Fruit fly (Drosophila melanogaster) whole organism, prepupa: ENCODE measurements around the gene fws.

Source experiments
- Blimp-1 ChIP-seq: fragments of 200-800 bp; sonication (Bioruptor generic); optimal IDR thresholded peaks from 3 replicates; lab custom pipeline; 2017; ENCODE audit warnings: missing biosample characterization, missing genetic modification characterization, mild to moderate bottlenecking, moderate library complexity, missing genetic modification reagents
- CG11294 ChIP-seq: fragments of 200-800 bp; sonication (Bioruptor generic); IDR thresholded peaks from 2 replicates; pipeline ENCODE4 v1.3.6; 2022; ENCODE audit warnings: missing biosample characterization, missing genetic modification characterization
- CG11902 ChIP-seq: fragments of 200-800 bp; sonication (Bioruptor generic); optimal IDR thresholded peaks from 3 replicates; lab custom pipeline; 2016; ENCODE audit warnings: missing biosample characterization, missing genetic modification characterization
- CG15336 ChIP-seq: fragments of 200-800 bp; sonication (Bioruptor generic); IDR thresholded peaks from 2 replicates; pipeline ENCODE4 v1.3.6; 2022; ENCODE audit warnings: missing biosample characterization, missing genetic modification characterization
- CG16779 ChIP-seq: fragments of 200-800 bp; sonication (Bioruptor generic); optimal IDR thresholded peaks from 3 replicates; lab custom pipeline; 2017; ENCODE audit warnings: missing biosample characterization, mild to moderate bottlenecking, missing genetic modification characterization
- CG32006 ChIP-seq: fragments of 200-800 bp; sonication (Bioruptor generic); optimal IDR thresholded peaks from 3 replicates; lab custom pipeline; 2017; ENCODE audit warnings: missing biosample characterization, mild to moderate bottlenecking, missing genetic modification characterization
- CG34406 ChIP-seq: fragments of 200-800 bp; sonication (Bioruptor generic); optimal IDR thresholded peaks from 3 replicates; lab custom pipeline; 2016; ENCODE audit warnings: missing biosample characterization, missing genetic modification characterization
- CG3919 ChIP-seq: fragments of 200-800 bp; sonication (Bioruptor generic); optimal IDR thresholded peaks from 3 replicates; lab custom pipeline; 2016; ENCODE audit warnings: missing biosample characterization, missing genetic modification characterization
- CG4318 ChIP-seq: fragments of 200-800 bp; sonication (Bioruptor generic); optimal IDR thresholded peaks from 3 replicates; lab custom pipeline; 2017; ENCODE audit warnings: missing biosample characterization, mild to moderate bottlenecking, missing genetic modification characterization
- CG6163 ChIP-seq: fragments of 200-800 bp; sonication (Bioruptor generic); IDR thresholded peaks from 3 replicates; pipeline ENCODE4 v1.3.6; 2022; ENCODE audit warnings: missing biosample characterization, missing genetic modification characterization
- CG6276 ChIP-seq: fragments of 200-800 bp; sonication (Bioruptor generic); optimal IDR thresholded peaks from 2 replicates; lab custom pipeline; 2017; ENCODE audit warnings: missing biosample characterization, mild to moderate bottlenecking, missing genetic modification characterization
- CG6792 ChIP-seq: fragments of 200-800 bp; sonication (Bioruptor generic); optimal IDR thresholded peaks from 3 replicates; lab custom pipeline; 2016; ENCODE audit warnings: missing biosample characterization, missing genetic modification characterization
- CG6808 ChIP-seq: fragments of 200-800 bp; sonication (Bioruptor generic); optimal IDR thresholded peaks from 3 replicates; lab custom pipeline; 2017; ENCODE audit warnings: missing biosample characterization, missing genetic modification characterization, mild to moderate bottlenecking, moderate library complexity, missing genetic modification reagents
- CG7368 ChIP-seq: fragments of 200-800 bp; sonication (Bioruptor generic); optimal IDR thresholded peaks from 3 replicates; lab custom pipeline; 2016; ENCODE audit warnings: missing biosample characterization, missing genetic modification characterization
- CG8119 ChIP-seq: fragments of 200-800 bp; sonication (Bioruptor generic); IDR thresholded peaks from 3 replicates; pipeline ENCODE4 v1.3.6; 2022; ENCODE audit warnings: missing biosample characterization, missing genetic modification characterization
- CG8632 ChIP-seq: fragments of 200-800 bp; sonication (Bioruptor generic); optimal IDR thresholded peaks from 3 replicates; lab custom pipeline; 2016; ENCODE audit warnings: missing biosample characterization, missing genetic modification characterization
- CG9139 ChIP-seq: fragments of 200-800 bp; sonication (Bioruptor generic); optimal IDR thresholded peaks from 3 replicates; lab custom pipeline; 2017; ENCODE audit warnings: missing biosample characterization, mild to moderate bottlenecking, missing genetic modification characterization
- Eip75B ChIP-seq: fragments of 200-800 bp; sonication (Bioruptor generic); optimal IDR thresholded peaks from 3 replicates; lab custom pipeline; 2016; ENCODE audit warnings: missing biosample characterization, missing genetic modification characterization
- Eip78C ChIP-seq: fragments of 200-800 bp; sonication (Bioruptor generic); peaks from one replicate; lab custom pipeline; 2016; ENCODE audit warnings: missing biosample characterization, missing genetic modification characterization
- Eip93F ChIP-seq: fragments of 200-800 bp; sonication (Bioruptor generic); optimal IDR thresholded peaks from 2 replicates; lab custom pipeline; 2016; ENCODE audit warnings: missing biosample characterization, mild to moderate bottlenecking, missing genetic modification characterization
- Ets21C ChIP-seq: fragments of 200-800 bp; sonication (Bioruptor generic); optimal IDR thresholded peaks from 3 replicates; lab custom pipeline; 2016; ENCODE audit warnings: missing biosample characterization, missing genetic modification characterization
- Ets96B ChIP-seq: fragments of 200-800 bp; optimal IDR thresholded peaks from 2 replicates; lab custom pipeline; 2019; ENCODE audit warnings: missing biosample characterization, mild to moderate bottlenecking, missing genetic modification characterization, moderate library complexity
- Gug ChIP-seq: fragments of 200-800 bp; sonication (Bioruptor generic); IDR thresholded peaks from 2 replicates; pipeline ENCODE4 v1.3.6; 2022; ENCODE audit warnings: missing biosample characterization, missing genetic modification characterization
- Hr38 ChIP-seq: sonication (Bioruptor generic); optimal IDR thresholded peaks from 2 replicates; lab custom pipeline; 2016; ENCODE audit warnings: missing biosample characterization, missing genetic modification characterization
- Hr4 ChIP-seq: fragments of 200-800 bp; sonication (Bioruptor generic); optimal IDR thresholded peaks from 3 replicates; lab custom pipeline; 2016; ENCODE audit warnings: missing biosample characterization, missing genetic modification characterization
- Met ChIP-seq: fragments of 200-800 bp; sonication (Bioruptor generic); optimal IDR thresholded peaks from 3 replicates; lab custom pipeline; 2016; ENCODE audit warnings: missing biosample characterization, missing genetic modification characterization
- OdsH ChIP-seq: fragments of 200-800 bp; sonication (Bioruptor generic); optimal IDR thresholded peaks from 3 replicates; lab custom pipeline; 2016; ENCODE audit warnings: missing biosample characterization, missing genetic modification characterization
- Smox ChIP-seq: fragments of 200-800 bp; sonication (Bioruptor generic); optimal IDR thresholded peaks from 3 replicates; lab custom pipeline; 2016; ENCODE audit warnings: missing biosample characterization, missing genetic modification characterization
- Sox15 ChIP-seq: fragments of 200-800 bp; sonication (Bioruptor generic); optimal IDR thresholded peaks from 3 replicates; lab custom pipeline; 2016; ENCODE audit warnings: missing biosample characterization, missing genetic modification characterization
- acj6 ChIP-seq: fragments of 200-800 bp; sonication (Bioruptor generic); optimal IDR thresholded peaks from 3 replicates; lab custom pipeline; 2016; ENCODE audit warnings: missing biosample characterization, missing genetic modification characterization
- eg ChIP-seq: fragments of 200-800 bp; sonication (Bioruptor generic); IDR thresholded peaks from 3 replicates; pipeline ENCODE4 v1.3.6; 2022; ENCODE audit warnings: missing biosample characterization, missing genetic modification characterization
- esn ChIP-seq: fragments of 200-800 bp; sonication (Bioruptor generic); optimal IDR thresholded peaks from 2 replicates; lab custom pipeline; 2016; ENCODE audit warnings: missing biosample characterization, mild to moderate bottlenecking, missing genetic modification characterization, moderate library complexity
- fd59A ChIP-seq: fragments of 200-800 bp; sonication (Bioruptor generic); optimal IDR thresholded peaks from 2 replicates; lab custom pipeline; 2017; ENCODE audit warnings: missing biosample characterization, mild to moderate bottlenecking, missing genetic modification characterization, missing genetic modification reagents
- fd85E ChIP-seq: fragments of 200-800 bp; sonication (Bioruptor generic); optimal IDR thresholded peaks from 3 replicates; lab custom pipeline; 2016; ENCODE audit warnings: missing biosample characterization, missing genetic modification characterization
- fkh ChIP-seq: fragments of 200-800 bp; sonication (Bioruptor generic); optimal IDR thresholded peaks from 3 replicates; lab custom pipeline; 2017; ENCODE audit warnings: missing biosample characterization, mild to moderate bottlenecking, missing genetic modification characterization, moderate library complexity
- lz ChIP-seq: fragments of 200-800 bp; sonication (Bioruptor generic); optimal IDR thresholded peaks from 3 replicates; lab custom pipeline; 2016; ENCODE audit warnings: missing biosample characterization, missing genetic modification characterization
- net ChIP-seq: fragments of 200-800 bp; sonication (Bioruptor generic); optimal IDR thresholded peaks from 3 replicates; lab custom pipeline; 2016; ENCODE audit warnings: missing biosample characterization, missing genetic modification characterization
- pdm3 ChIP-seq: fragments of 200-800 bp; sonication (Bioruptor generic); optimal IDR thresholded peaks from 3 replicates; lab custom pipeline; 2016; ENCODE audit warnings: missing biosample characterization, missing genetic modification characterization
- svp ChIP-seq: fragments of 200-800 bp; sonication (Bioruptor generic); peaks from one replicate; lab custom pipeline; 2016; ENCODE audit warnings: missing biosample characterization, missing genetic modification characterization
- vri ChIP-seq: fragments of 200-800 bp; sonication (Bioruptor generic); optimal IDR thresholded peaks from 3 replicates; lab custom pipeline; 2016; ENCODE audit warnings: missing biosample characterization, mild to moderate bottlenecking, missing genetic modification characterization

Gene fws

dm6 chr2L:17449608-17450504 lies 31.0 kb downstream of the fws start, which contains the start of gene dl (continued):
- no peak for TF ChIP-seq fd59A (GFP tag; lab: Kevin White, UChicago)
- TF ChIP-seq Gug, result no peak
- no peak for TF ChIP-seq CG16779 (tag; lab: Kevin White, UChicago)
- peak; percentile 45 for TF ChIP-seq Eip75B (GFP tag; lab: Kevin White, UChicago)
- peak; percentile 20 for TF ChIP-seq Sox15 (GFP tag; lab: Kevin White, UChicago)
- peak; percentile 65 for TF ChIP-seq net (GFP tag; lab: Kevin White, UChicago)
- peak; percentile 67; the same call in 2 of the 3 replicates for TF ChIP-seq eg
- peak; percentile 12 for TF ChIP-seq CG7368 (GFP tag; lab: Kevin White, UChicago)
- peak; percentile 43 for TF ChIP-seq CG3919 (GFP tag; lab: Kevin White, UChicago)
- peak; percentile 9 for TF ChIP-seq Blimp-1
- TF ChIP-seq Ets96B (tag; lab: Kevin White, UChicago), result peak; percentile 36
- TF ChIP-seq vri (GFP tag; lab: Kevin White, UChicago), result peak; percentile 72
- no peak for TF ChIP-seq Hr38 (GFP tag; lab: Kevin White, UChicago)
- TF ChIP-seq svp (GFP tag; lab: Kevin White, UChicago), result peak; percentile 78
- TF ChIP-seq pdm3 (GFP tag; lab: Kevin White, UChicago), result peak; percentile 76
- TF ChIP-seq CG8119, result peak; percentile 81
- peak; percentile 75 for TF ChIP-seq CG6276 (GFP tag; lab: Kevin White, UChicago)
- no peak for TF ChIP-seq Ets21C (GFP tag; lab: Kevin White, UChicago)
- TF ChIP-seq CG11902 (GFP tag; lab: Kevin White, UChicago), result no peak
- peak; percentile 41; the same call in 1 of the 2 replicates for TF ChIP-seq CG11294 (GFP tag; lab: Robert Waterston, UW)
- no peak for TF ChIP-seq Eip93F (GFP tag; lab: Kevin White, UChicago)
- peak; percentile 2 for TF ChIP-seq lz
- peak; percentile 38 for TF ChIP-seq CG34406
- TF ChIP-seq CG9139 (GFP tag; lab: Kevin White, UChicago), result peak; percentile 2
- TF ChIP-seq OdsH (GFP tag; lab: Kevin White, UChicago), result peak; percentile 67
- TF ChIP-seq CG6792, result peak; percentile 34
- TF ChIP-seq fkh (GFP tag; lab: Kevin White, UChicago), result peak; percentile 80
- peak; percentile 36 for TF ChIP-seq acj6 (GFP tag; lab: Kevin White, UChicago)
- peak; percentile 46 for TF ChIP-seq CG6808 (GFP tag; lab: Kevin White, UChicago)
- peak; percentile 65 for TF ChIP-seq CG4318 (GFP tag; lab: Kevin White, UChicago)
- peak; percentile 49 for TF ChIP-seq Smox (GFP tag; lab: Kevin White, UChicago)
- TF ChIP-seq CG32006 (GFP tag; lab: Kevin White, UChicago), result peak; percentile 91
- TF ChIP-seq fd85E (GFP tag; lab: Kevin White, UChicago), result no peak
- peak; percentile 36 for TF ChIP-seq esn (GFP tag; lab: Kevin White, UChicago)
- TF ChIP-seq Eip78C, result peak; percentile 89
- no peak; the same call in 1 of the 3 replicates for TF ChIP-seq CG6163

- no peak for TF ChIP-seq Met (GFP tag; lab: Kevin White, UChicago)
- TF ChIP-seq vri (GFP tag; lab: Kevin White, UChicago), result peak; percentile 30
- TF ChIP-seq fkh (GFP tag; lab: Kevin White, UChicago), result peak; percentile 74
- no peak for TF ChIP-seq Hr4
- TF ChIP-seq CG8632 (GFP tag; lab: Kevin White, UChicago), result no peak
- TF ChIP-seq CG15336, result 0 out of 2 replicates have a peak, but pooled peaks have one; percentile 9
These were observed 32.4 kb downstream of the fws start for dm6 chr2L:17448435-17448834.
